Fruit fly (Drosophila melanogaster): Measurements from ENCODE around the gene Axud1.

Gene Axud1

dm6 chr2L:2382971-2383370, 17.8 kb downstream of the Axud1 start, which contains the start of gene PIG-Wa (continued):
- no peak for TF ChIP-seq pum (GFP tag; optimal IDR thresholded peaks at IDR 0.05)
- TF ChIP-seq Abd-B (GFP tag; optimal IDR thresholded peaks at IDR 0.05): no peak
- peak; percentile 32 for TF ChIP-seq Lhr (GFP tag; optimal IDR thresholded peaks at IDR 0.05)
- TF ChIP-seq CG12104 (GFP tag; optimal IDR thresholded peaks at IDR 0.05): no peak
- TF ChIP-seq CG12744 (GFP tag; optimal IDR thresholded peaks at IDR 0.05): no peak
- peak; percentile 56 for TF ChIP-seq Bgb (GFP tag; IDR thresholded peaks at IDR 0.05; ENCODE audit: partially characterized antibody)
- peak; percentile 86 for TF ChIP-seq Myb (GFP tag; optimal IDR thresholded peaks at IDR 0.05)
- TF ChIP-seq CG14014 (GFP tag; IDR thresholded peaks at IDR 0.05): no peak
- TF ChIP-seq wor (GFP tag; IDR thresholded peaks at IDR 0.05): no peak
- no peak for TF ChIP-seq CG11560 (tag; IDR thresholded peaks at IDR 0.05)
- TF ChIP-seq CG11456 (GFP tag; IDR thresholded peaks at IDR 0.05): no peak
- no peak for TF ChIP-seq Neu2 (GFP tag; optimal IDR thresholded peaks at IDR 0.05; ENCODE audit: borderline replicate concordance)
- TF ChIP-seq CG30020 (tag; optimal IDR thresholded peaks at IDR 0.05): no peak
- TF ChIP-seq CG6813 (GFP tag; optimal IDR thresholded peaks at IDR 0.05): no peak
- 0 out of 3 replicates have a peak, but pooled peaks have one; percentile 31 for TF ChIP-seq zfh1 (GFP tag; IDR thresholded peaks at IDR 0.05)
- TF ChIP-seq Fer3 (tag; optimal IDR thresholded peaks at IDR 0.05): no peak
- TF ChIP-seq Dfd (GFP tag; optimal IDR thresholded peaks at IDR 0.05): no peak
- no peak for TF ChIP-seq stc (GFP tag; IDR thresholded peaks at IDR 0.05)
- TF ChIP-seq Nf-YC (tag; optimal IDR thresholded peaks at IDR 0.05): no peak
- no peak for TF ChIP-seq slou (GFP tag; optimal IDR thresholded peaks at IDR 0.05)
- TF ChIP-seq Nf-YA (GFP tag; IDR thresholded peaks at IDR 0.05): no peak
- no peak for TF ChIP-seq maf-S (GFP tag; optimal IDR thresholded peaks at IDR 0.05)
- TF ChIP-seq chn (GFP tag; optimal IDR thresholded peaks at IDR 0.05): no peak
- no peak for TF ChIP-seq Sry-β (GFP tag; optimal IDR thresholded peaks at IDR 0.05)
- TF ChIP-seq emc (GFP tag; optimal IDR thresholded peaks at IDR 0.05): no peak
- no peak for TF ChIP-seq chinmo (GFP tag; IDR thresholded peaks at IDR 0.05; ENCODE audit: partially characterized antibody)
- TF ChIP-seq jigr1 (GFP tag; IDR thresholded peaks at IDR 0.05): no peak
- TF ChIP-seq Rfx (GFP tag; IDR thresholded peaks at IDR 0.05): no peak
- peak; percentile 56 for TF ChIP-seq sd (tag; optimal IDR thresholded peaks at IDR 0.05)
- TF ChIP-seq CG10462 (GFP tag; optimal IDR thresholded peaks at IDR 0.05): no peak
- no peak for TF ChIP-seq CG8388 (GFP tag; optimal IDR thresholded peaks at IDR 0.05)
- peak; percentile 60 for TF ChIP-seq pzg (GFP tag; optimal IDR thresholded peaks at IDR 0.05)
- TF ChIP-seq ATbp (GFP tag; optimal IDR thresholded peaks at IDR 0.05): no peak
- no peak for TF ChIP-seq CG11695 (GFP tag; IDR thresholded peaks at IDR 0.05)
- no peak for TF ChIP-seq CG11085 (GFP tag; IDR thresholded peaks at IDR 0.05)
- TF ChIP-seq trem (tag; optimal IDR thresholded peaks at IDR 0.05): no peak
- TF ChIP-seq Usf (GFP tag; optimal IDR thresholded peaks at IDR 0.05): no peak
- no peak for TF ChIP-seq fu2 (GFP tag; optimal IDR thresholded peaks at IDR 0.05)
- no peak for TF ChIP-seq corto (GFP tag; optimal IDR thresholded peaks at IDR 0.05)
- no peak for TF ChIP-seq CG14860 (GFP tag; IDR thresholded peaks at IDR 0.05; ENCODE audit: partially characterized antibody)
- TF ChIP-seq jumu (GFP tag; optimal IDR thresholded peaks at IDR 0.05): no peak
- no peak for TF ChIP-seq ssp (GFP tag; IDR thresholded peaks at IDR 0.05)
- no peak for TF ChIP-seq kay (GFP tag; optimal IDR thresholded peaks at IDR 0.05)
- TF ChIP-seq Stat92E (GFP tag; optimal IDR thresholded peaks at IDR 0.05): no peak
- TF ChIP-seq fd3F (GFP tag; optimal IDR thresholded peaks at IDR 0.05): no peak
- no peak for TF ChIP-seq CG13123 (GFP tag; optimal IDR thresholded peaks at IDR 0.05)
- TF ChIP-seq NC2β (GFP tag; optimal IDR thresholded peaks at IDR 0.05): peak; percentile 5
- no peak for TF ChIP-seq shn (GFP tag; optimal IDR thresholded peaks at IDR 0.05)
- TF ChIP-seq CG13894 (tag; optimal IDR thresholded peaks at IDR 0.05): no peak
- TF ChIP-seq CG15514 (GFP tag; optimal IDR thresholded peaks at IDR 0.05): peak; percentile 17
- no peak for TF ChIP-seq Hmx (GFP tag; optimal IDR thresholded peaks at IDR 0.05)
- no peak for TF ChIP-seq CG10654 (GFP tag; optimal IDR thresholded peaks at IDR 0.05)

All from whole organism, embryonic.